Fruit fly (Drosophila melanogaster): ENCODE results near the gene p.

DNA sequence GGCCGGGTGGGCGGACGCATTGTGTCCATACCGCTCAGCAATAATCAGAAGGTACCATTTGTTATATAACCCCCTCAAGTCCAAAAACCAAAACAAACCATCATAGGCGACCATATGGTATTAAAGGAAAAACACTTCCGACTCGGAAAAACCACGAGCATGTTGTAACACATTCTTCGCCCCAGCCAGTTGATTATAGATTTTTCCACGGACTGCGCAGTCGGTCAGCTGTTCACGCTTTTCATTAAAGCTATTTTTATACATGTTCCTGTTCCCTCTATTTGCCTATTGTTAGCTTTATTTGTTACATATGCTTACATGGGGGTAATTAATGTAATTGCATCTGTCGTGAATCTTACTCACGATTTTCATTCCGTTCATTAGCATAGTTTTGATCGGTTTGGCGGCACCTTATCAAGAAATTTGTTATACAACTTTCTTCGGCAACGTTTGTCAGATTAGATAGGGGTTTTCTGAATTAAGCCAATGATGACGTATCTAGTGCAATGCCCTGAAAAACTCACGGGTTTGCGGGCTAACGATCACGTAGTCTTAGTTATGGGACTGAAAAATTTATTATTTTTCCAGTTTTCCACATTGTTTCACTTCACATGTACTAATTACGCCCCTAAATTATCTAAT is 5.7 kb downstream of the p start:
- TF ChIP-seq NC2β (GFP tag; optimal IDR thresholded peaks at IDR 0.05): no peak
- no peak for TF ChIP-seq CG17912 (GFP tag; optimal IDR thresholded peaks at IDR 0.05)
- TF ChIP-seq salm (tag; optimal IDR thresholded peaks at IDR 0.05): no peak

Measured in whole organism, embryonic.